Fruit fly (Drosophila melanogaster): ENCODE measurements around the gene CG32548.

CG32548 gene

DNA sequence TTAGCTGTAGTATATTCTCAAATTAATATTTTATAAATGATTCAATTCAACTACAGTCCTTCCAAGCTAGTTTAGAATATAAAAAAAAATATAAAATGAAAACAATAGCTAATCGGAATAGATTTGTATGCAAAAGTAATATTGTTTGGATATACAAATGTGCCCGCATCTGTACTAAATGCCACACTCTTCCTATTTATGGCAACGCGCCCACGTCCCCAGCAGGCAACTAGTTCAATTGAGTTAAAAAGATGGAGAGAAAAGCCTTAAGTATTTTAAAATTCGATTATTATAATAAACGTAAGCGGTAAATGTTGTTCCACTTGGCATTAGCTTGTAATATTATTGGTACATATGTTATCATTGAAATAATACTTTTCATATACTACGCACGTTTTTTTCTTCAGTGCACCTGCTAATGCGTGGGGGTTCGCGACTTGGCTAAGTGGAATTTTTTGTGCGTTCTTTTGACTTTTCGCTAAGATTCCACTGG lies 34.8 kb downstream of the CG32548 start (continued):
- TF ChIP-seq peb (GFP tag; IDR thresholded peaks at IDR 0.05) (peak; percentile 35; the same call in 1 of the 2 replicates), seq (GFP tag; IDR thresholded peaks at IDR 0.05) (0 out of 2 replicates have a peak, but pooled peaks have one; percentile 17), CG3407 (GFP tag; optimal IDR thresholded peaks at IDR 0.05) (peak; percentile 58), HLH3B (GFP tag; IDR thresholded peaks at IDR 0.05) (peak; percentile 46), Sox102F (GFP tag; optimal IDR thresholded peaks at IDR 0.05) (peak; percentile 82), Mrtf (GFP tag; IDR thresholded peaks at IDR 0.05) (0 out of 3 replicates have a peak, but pooled peaks have one; percentile 21), repo (GFP tag; optimal IDR thresholded peaks at IDR 0.05) (no peak), NK7.1 (GFP tag; optimal IDR thresholded peaks at IDR 0.05) (no peak), her (GFP tag; optimal IDR thresholded peaks at IDR 0.05) (no peak), grn (GFP tag; optimal IDR thresholded peaks at IDR 0.05) (no peak), Atf-2 (GFP tag; optimal IDR thresholded peaks at IDR 0.05) (peak; percentile 22), CG17568 (GFP tag; optimal IDR thresholded peaks at IDR 0.05) (peak; percentile 70), D19B (GFP tag; optimal IDR thresholded peaks at IDR 0.05) (peak; percentile 25), CG8359 (GFP tag; optimal IDR thresholded peaks at IDR 0.05; ENCODE audit: borderline replicate concordance) (no peak), CG34376 (GFP tag; optimal IDR thresholded peaks at IDR 0.05) (no peak), yki (optimal IDR thresholded peaks at IDR 0.05) (no peak), CG8944 (GFP tag; optimal IDR thresholded peaks at IDR 0.05) (peak; percentile 28), CG10267 (tag; optimal IDR thresholded peaks at IDR 0.05) (peak; percentile 58), Blimp-1 (GFP tag; optimal IDR thresholded peaks at IDR 0.05) (peak; percentile 60), Ets65A (GFP tag) (peak; percentile 97), Vsx1 (GFP tag; optimal IDR thresholded peaks at IDR 0.05) (peak; percentile 64), CG6654 (GFP tag; optimal IDR thresholded peaks at IDR 0.05) (peak; percentile 45), CG42726 (GFP tag; IDR thresholded peaks at IDR 0.05; ENCODE audit: partially characterized antibody) (no peak), fd3F (GFP tag; optimal IDR thresholded peaks at IDR 0.05) (peak; percentile 35), CG10565 (GFP tag; optimal IDR thresholded peaks at IDR 0.05) (no peak), MBD-R2 (GFP tag; IDR thresholded peaks at IDR 0.05) (no peak), CG4730 (GFP tag; IDR thresholded peaks at IDR 0.05) (peak; percentile 19; the same call in 1 of the 2 replicates), sna (GFP tag; IDR thresholded peaks at IDR 0.05; ENCODE audit: partially characterized antibody) (no peak), caup (GFP tag; optimal IDR thresholded peaks at IDR 0.05; ENCODE audit: severe bottlenecking) (peak; percentile 50), fd102C (GFP tag; optimal IDR thresholded peaks at IDR 0.05) (no peak), Fer2 (tag; optimal IDR thresholded peaks at IDR 0.05) (no peak), esg (GFP tag; conservative IDR thresholded peaks at IDR 0.05) (peak; percentile 39; the same call in 1 of the 2 replicates), Xbp1 (GFP tag; optimal IDR thresholded peaks at IDR 0.05) (peak; percentile 69), CG2678 (tag; optimal IDR thresholded peaks at IDR 0.05) (peak; percentile 85), tap (tag; optimal IDR thresholded peaks at IDR 0.05) (peak; percentile 32), ro (GFP tag; IDR thresholded peaks at IDR 0.05) (no peak), ci (GFP tag; IDR thresholded peaks at IDR 0.05) (peak; percentile 61), CG15073 (GFP tag; optimal IDR thresholded peaks at IDR 0.05) (no peak), CG2875 (GFP tag; optimal IDR thresholded peaks at IDR 0.05) (peak; percentile 27), Meics (GFP tag; optimal IDR thresholded peaks at IDR 0.05) (peak; percentile 57), CG2116 (GFP tag; optimal IDR thresholded peaks at IDR 0.05) (no peak), phol (tag; optimal IDR thresholded peaks at IDR 0.05) (peak; percentile 86), jumu (GFP tag; optimal IDR thresholded peaks at IDR 0.05) (no peak), sisA (GFP tag; IDR thresholded peaks at IDR 0.05) (peak; percentile 53; the same call in 1 of the 2 replicates), CG14667 (GFP tag; IDR thresholded peaks at IDR 0.05) (no peak), Bdp1 (GFP tag; optimal IDR thresholded peaks at IDR 0.05) (no peak), CG6813 (GFP tag; optimal IDR thresholded peaks at IDR 0.05) (peak; percentile 24), ind (GFP tag; optimal IDR thresholded peaks at IDR 0.05) (peak; percentile 59), Atf6 (GFP tag; IDR thresholded peaks at IDR 0.05) (peak; percentile 64), zfh1 (GFP tag; IDR thresholded peaks at IDR 0.05) (peak; percentile 23; the same call in 1 of the 3 replicates)

Measured in whole organism, embryonic.